Worm (Caenorhabditis elegans) whole organism, dauer: ENCODE data around the gene ttll-12.

Experiments
- unc-62 ChIP-seq: sonication (generic microtip); optimal IDR thresholded peaks from 2 replicates; lab custom pipeline; 2017; ENCODE audit warnings: missing biosample characterization, missing genetic modification reagents, missing genetic modification characterization

The ttll-12 gene

ce11 chrII:9319058-9319915 lies 19.5 kb upstream of the ttll-12 start, which contains the start of the genes csa-1 and wdfy-2:
csa-1 (minus strand) TSS chrII:9319726.
wdfy-2 (plus strand) TSS chrII:9319865.
- TF ChIP-seq unc-62, result no peak

ce11 chrII:9322870-9323349 lies 15.9 kb upstream of the ttll-12 start, which contains the start of gene rab-39:
rab-39 (minus strand) TSS chrII:9322920.
- TF ChIP-seq unc-62, result no peak

ce11 chrII:9323660-9324059 lies 15.1 kb upstream of the ttll-12 start, which contains the start of gene egli-1:
egli-1 (plus strand) TSS chrII:9323960.
- TF ChIP-seq unc-62, result no peak

DNA sequence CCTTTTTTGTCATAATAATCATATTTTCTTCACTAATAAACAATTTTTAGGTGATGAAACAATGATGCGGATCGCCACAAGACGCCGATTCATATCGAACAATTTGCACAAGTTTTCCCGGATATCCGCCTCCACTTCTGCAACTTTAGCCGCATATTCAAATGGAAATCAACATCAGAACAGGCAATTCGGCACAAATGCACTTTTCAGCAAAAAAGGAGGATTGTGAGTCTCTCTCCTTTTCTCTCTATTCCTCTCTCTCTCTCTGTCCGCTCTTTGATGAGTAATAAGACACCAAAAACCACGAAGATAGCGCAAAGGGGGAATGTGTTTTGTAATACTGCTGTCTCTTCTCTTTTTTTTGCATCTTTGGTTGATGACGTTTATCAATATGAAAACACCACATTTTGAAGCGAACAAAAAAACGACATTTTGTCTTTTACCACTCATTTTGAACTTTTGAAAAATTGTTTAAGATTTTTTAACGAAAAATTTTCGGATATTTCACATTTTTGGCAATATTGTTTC lies 13.9 kb upstream of the ttll-12 start, which contains the start of gene eat-3:
eat-3 (plus strand) TSS at position 51 of the 528 bp plus-strand sequence.
- no peak for TF ChIP-seq unc-62

- TF ChIP-seq unc-62, result no peak
These were observed 13.2 kb upstream of the ttll-12 start for ce11 chrII:9325555-9325954.

- no peak for TF ChIP-seq unc-62
These were observed 9.3 kb upstream of the ttll-12 start, which contains the start of gene wbp-2 for ce11 chrII:9329474-9329873. wbp-2 (plus strand) TSS chrII:9329774.

DNA sequence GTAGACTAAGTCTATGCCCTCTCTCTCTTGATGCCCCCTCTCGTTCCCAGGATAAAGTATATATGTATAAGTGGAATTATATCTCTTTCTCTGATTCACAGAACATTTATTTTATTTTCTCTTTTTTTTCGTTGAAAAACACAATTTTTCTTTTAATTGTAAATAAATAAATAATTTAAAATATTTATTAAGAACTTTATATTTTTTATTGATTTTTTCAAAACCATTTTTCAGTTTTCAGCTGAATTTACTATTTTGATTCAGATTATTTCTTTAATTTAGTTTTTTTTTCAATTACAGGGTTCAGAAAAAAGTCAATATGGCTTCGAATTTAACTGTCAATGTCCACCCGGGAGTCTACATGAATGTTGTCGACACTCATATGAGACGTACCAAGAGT lies 7.5 kb upstream of the ttll-12 start, which contains the start of gene eif-3.F:
eif-3.F (plus strand) TSS at position 301 of the 400 bp plus-strand sequence.
- TF ChIP-seq unc-62, result no peak

DNA sequence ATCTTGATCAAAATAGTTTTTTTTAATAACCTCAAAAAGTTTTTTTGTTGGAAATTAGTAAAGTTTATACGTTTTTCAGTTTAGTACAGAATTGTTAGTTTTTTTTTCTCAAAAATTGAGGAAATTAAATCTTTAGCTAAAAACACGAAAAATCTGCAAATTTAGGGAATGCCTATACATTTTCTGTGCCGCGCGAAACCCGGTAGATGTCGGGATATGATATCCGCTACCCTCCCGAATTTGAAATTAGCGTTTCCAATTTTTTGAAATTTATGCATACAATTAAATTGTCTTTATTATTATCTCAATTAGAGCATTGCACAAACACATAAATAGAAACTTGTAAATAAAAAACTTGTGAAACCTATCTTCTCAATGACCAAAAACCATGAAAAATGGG lies 5.8 kb upstream of the ttll-12 start:
- TF ChIP-seq unc-62, result no peak

DNA sequence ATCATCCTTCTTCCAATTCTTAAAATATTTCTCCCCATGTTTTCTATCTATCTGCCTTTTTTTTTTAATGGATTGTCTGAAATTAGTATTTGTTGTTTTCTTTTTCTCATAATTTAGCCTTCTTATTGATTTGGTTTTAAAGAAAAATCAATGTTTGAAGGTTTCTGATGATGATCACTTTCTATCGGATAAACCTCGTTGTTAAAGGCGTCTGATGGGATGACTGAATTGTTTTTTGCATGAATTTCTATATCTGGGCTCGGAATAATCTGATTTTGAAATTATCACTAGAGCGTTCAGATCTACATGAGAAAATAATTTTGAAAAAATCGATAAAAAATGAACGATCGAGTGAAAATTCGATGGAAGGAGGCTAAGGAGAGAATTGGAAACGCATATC lies 5.1 kb upstream of the ttll-12 start, which contains the start of gene scp-1:
scp-1 (plus strand) TSS at position 301 of the 400 bp plus-strand sequence.
- no peak for TF ChIP-seq unc-62

- no peak for TF ChIP-seq unc-62
These were observed 2.1 kb upstream of the ttll-12 start for ce11 chrII:9336651-9337050.

- TF ChIP-seq unc-62, result no peak
These were observed 5.2 kb downstream of the ttll-12 start for ce11 chrII:9343955-9344354.

- TF ChIP-seq unc-62, result no peak
These were observed 6.3 kb downstream of the ttll-12 start for ce11 chrII:9345116-9345515.

ce11 chrII:9345794-9346193 lies 7.0 kb downstream of the ttll-12 start:
- no peak for TF ChIP-seq unc-62

DNA sequence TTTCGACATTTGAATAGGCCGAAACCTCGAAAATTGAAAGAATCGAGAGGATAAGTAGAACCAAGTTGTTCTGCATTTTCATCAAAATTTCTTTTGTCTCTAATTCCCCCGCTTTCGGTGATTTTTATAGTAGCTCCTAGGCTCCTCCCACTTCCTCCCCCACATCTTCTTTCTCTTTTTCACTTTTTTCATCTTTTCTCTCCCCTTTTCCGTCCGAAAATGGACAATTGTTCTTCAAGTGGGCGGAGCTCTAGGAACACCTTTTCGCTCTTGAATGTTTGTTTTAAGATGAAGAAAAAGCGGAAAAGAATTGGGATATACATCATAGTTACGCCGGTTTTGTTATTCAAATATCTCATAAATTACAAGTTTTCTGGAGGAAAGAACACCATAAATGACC lies 7.7 kb downstream of the ttll-12 start, which contains the start of gene F42A8.1:
F42A8.1 (minus strand) TSS at position 101 of the 400 bp plus-strand sequence.
- no peak for TF ChIP-seq unc-62

- no peak for TF ChIP-seq unc-62
These were observed 8.6 kb downstream of the ttll-12 start for ce11 chrII:9347444-9347843.

ce11 chrII:9352669-9353068 lies 13.9 kb downstream of the ttll-12 start, which contains the start of the genes sdhb-1 and cup-15:
sdhb-1 (minus strand) TSS chrII:9352731.
cup-15 (plus strand) TSS chrII:9353000.
- no peak for TF ChIP-seq unc-62

- TF ChIP-seq unc-62, result no peak
These were observed 17.9 kb downstream of the ttll-12 start for ce11 chrII:9356723-9357122.
